Fruit fly (Drosophila melanogaster): ENCODE measurements around the gene Npl4.

Gene Npl4

dm6 chr3R:25661531-25662193 is 37.2 kb upstream of the Npl4 start, which contains the start of gene RASSF8 (continued):
- TF ChIP-seq prd (optimal IDR thresholded peaks at IDR 0.05) (no peak), prd (GFP tag; IDR thresholded peaks at IDR 0.05) (0 out of 3 replicates have a peak, but pooled peaks have one; percentile 10), stwl (tag; optimal IDR thresholded peaks at IDR 0.05) (peak; percentile 4), CG32532 (GFP tag; IDR thresholded peaks at IDR 0.05) (peak; percentile 46), dm (GFP tag; optimal IDR thresholded peaks at IDR 0.05) (peak; percentile 25), Myb (GFP tag; optimal IDR thresholded peaks at IDR 0.05) (peak; percentile 57), ci (GFP tag; IDR thresholded peaks at IDR 0.05) (0 out of 3 replicates have a peak, but pooled peaks have one; percentile 7), Dref (GFP tag; IDR thresholded peaks at IDR 0.05) (peak; percentile 94), HmgD (GFP tag; optimal IDR thresholded peaks at IDR 0.05) (no peak), tin (GFP tag; optimal IDR thresholded peaks at IDR 0.05) (peak; percentile 10), CG43689 (GFP tag; IDR thresholded peaks at IDR 0.05) (no peak), CG4617 (GFP tag; optimal IDR thresholded peaks at IDR 0.05; ENCODE audit: borderline replicate concordance) (peak; percentile 1), CG6689 (GFP tag; IDR thresholded peaks at IDR 0.05) (peak; percentile 49), Meics (GFP tag; optimal IDR thresholded peaks at IDR 0.05) (no peak), CG31224 (GFP tag; IDR thresholded peaks at IDR 0.05) (peak; percentile 26; the same call in 1 of the 2 replicates), Dp (GFP tag; optimal IDR thresholded peaks at IDR 0.05) (peak; percentile 29), Oaz (GFP tag; IDR thresholded peaks at IDR 0.05) (no peak), cad (GFP tag; optimal IDR thresholded peaks at IDR 0.05) (no peak), bsh (GFP tag; optimal IDR thresholded peaks at IDR 0.05) (peak in 1 of 2 experiments; percentile 16), CG11085 (GFP tag; IDR thresholded peaks at IDR 0.05) (no peak), Gug (GFP tag; IDR thresholded peaks at IDR 0.05) (peak; percentile 26; the same call in 1 of the 4 replicates), CG9817 (tag; optimal IDR thresholded peaks at IDR 0.05) (peak; percentile 29), Bdp1 (GFP tag; optimal IDR thresholded peaks at IDR 0.05) (no peak), YL-1 (GFP tag; optimal IDR thresholded peaks at IDR 0.05) (peak; percentile 47), zfh2 (GFP tag; optimal IDR thresholded peaks at IDR 0.05) (peak; percentile 53), CG9727 (GFP tag; optimal IDR thresholded peaks at IDR 0.05) (peak; percentile 56), pb (GFP tag; optimal IDR thresholded peaks at IDR 0.05) (no peak), gfzf (GFP tag; optimal IDR thresholded peaks at IDR 0.05) (peak; percentile 66), BEAF-32 (GFP tag; optimal IDR thresholded peaks at IDR 0.05) (peak; percentile 77), onecut (GFP tag; IDR thresholded peaks at IDR 0.05) (peak; percentile 84), CG13287 (GFP tag; IDR thresholded peaks at IDR 0.05; ENCODE audit: partially characterized antibody) (peak; percentile 71), CG34224 (GFP tag; IDR thresholded peaks at IDR 0.05; ENCODE audit: partially characterized antibody) (peak; percentile 45; the same call in 2 of the 3 replicates), Chrac-16 (GFP tag; optimal IDR thresholded peaks at IDR 0.05) (no peak), CG8359 (GFP tag; optimal IDR thresholded peaks at IDR 0.05; ENCODE audit: borderline replicate concordance) (no peak), pzg (GFP tag; optimal IDR thresholded peaks at IDR 0.05) (peak; percentile 39), gcm (GFP tag; optimal IDR thresholded peaks at IDR 0.05) (peak; percentile 74), CG4360 (GFP tag; IDR thresholded peaks at IDR 0.05) (peak; percentile 95), CG2889 (GFP tag; IDR thresholded peaks at IDR 0.05) (no peak), tna (GFP tag; IDR thresholded peaks at IDR 0.05; ENCODE audit: partially characterized antibody) (peak; percentile 8; the same call in 1 of the 2 replicates), Lim3 (GFP tag; IDR thresholded peaks at IDR 0.05) (no peak), NC2β (GFP tag; optimal IDR thresholded peaks at IDR 0.05) (no peak), dysf (GFP tag; IDR thresholded peaks at IDR 0.05) (peak; percentile 28; the same call in 1 of the 3 replicates), Aef1 (GFP tag; IDR thresholded peaks at IDR 0.05) (peak; percentile 66), CG1647 (GFP tag; optimal IDR thresholded peaks at IDR 0.05) (peak; percentile 4), H15 (GFP tag; IDR thresholded peaks at IDR 0.05) (no peak), sens-2 (GFP tag; IDR thresholded peaks at IDR 0.05) (no peak), CG12071 (GFP tag; optimal IDR thresholded peaks at IDR 0.05) (no peak), gem (tag; optimal IDR thresholded peaks at IDR 0.05) (peak; percentile 31), vvl (GFP tag; IDR thresholded peaks at IDR 0.05) (no peak; the same call in 1 of the 2 replicates), ftz-f1 (GFP tag; optimal IDR thresholded peaks at IDR 0.05) (no peak)
